Worm (Caenorhabditis elegans) whole organism, L4 larva: Measurements from ENCODE around the gene C13F10.1.
A peak's percentile ranks its signal among the peaks of the same experiment; 100 is the strongest.

Source experiments
- F49E8.2 ChIP-seq: sonication (generic microtip); optimal IDR thresholded peaks from 2 replicates; lab custom pipeline; 2016; ENCODE audit warnings: missing compliant biosample characterization, mild to moderate bottlenecking, missing genetic modification characterization, borderline replicate concordance
- ama-1 ChIP-seq: fragments of 150-350 bp; optimal IDR thresholded peaks from 2 replicates; lab custom pipeline; 2014; ENCODE audit warnings: inconsistent platforms, mixed read lengths
- daf-8 ChIP-seq: fragments of 200-800 bp; sonication (Bioruptor generic); IDR thresholded peaks from 2 replicates; pipeline ENCODE4 v1.3.6; 2022; ENCODE audit warnings: missing genetic modification characterization, missing compliant biosample characterization
- lin-38 ChIP-seq: fragments of 200-800 bp; sonication (Bioruptor generic); IDR thresholded peaks from 2 replicates; pipeline ENCODE4 v1.3.6; 2022; ENCODE audit warnings: missing genetic modification reagents, missing genetic modification characterization, missing compliant biosample characterization
- mdt-29 ChIP-seq: fragments of 200-800 bp; sonication (Bioruptor generic); IDR thresholded peaks from 2 replicates; pipeline ENCODE4 v1.3.6; 2022; ENCODE audit warnings: missing genetic modification reagents, missing genetic modification characterization, missing compliant biosample characterization
- nhr-11 ChIP-seq: fragments of 150-350 bp; optimal IDR thresholded peaks from 2 replicates; lab custom pipeline; 2014; ENCODE audit warnings: missing biosample characterization, missing genetic modification characterization
- saeg-2 ChIP-seq: fragments of 200-800 bp; sonication (Bioruptor generic); IDR thresholded peaks from 2 replicates; pipeline ENCODE4 v1.3.6; 2022; ENCODE audit warnings: missing genetic modification reagents, missing genetic modification characterization, missing compliant biosample characterization
- unc-130 ChIP-seq: sonication (generic microtip); optimal IDR thresholded peaks from 2 replicates; lab custom pipeline; 2016; ENCODE audit warnings: missing genetic modification reagents, missing genetic modification characterization, missing compliant biosample characterization
- ztf-11 ChIP-seq: fragments of 150-350 bp; optimal IDR thresholded peaks from 2 replicates; lab custom pipeline; 2014; ENCODE audit warnings: missing biosample characterization, missing genetic modification characterization

DNA sequence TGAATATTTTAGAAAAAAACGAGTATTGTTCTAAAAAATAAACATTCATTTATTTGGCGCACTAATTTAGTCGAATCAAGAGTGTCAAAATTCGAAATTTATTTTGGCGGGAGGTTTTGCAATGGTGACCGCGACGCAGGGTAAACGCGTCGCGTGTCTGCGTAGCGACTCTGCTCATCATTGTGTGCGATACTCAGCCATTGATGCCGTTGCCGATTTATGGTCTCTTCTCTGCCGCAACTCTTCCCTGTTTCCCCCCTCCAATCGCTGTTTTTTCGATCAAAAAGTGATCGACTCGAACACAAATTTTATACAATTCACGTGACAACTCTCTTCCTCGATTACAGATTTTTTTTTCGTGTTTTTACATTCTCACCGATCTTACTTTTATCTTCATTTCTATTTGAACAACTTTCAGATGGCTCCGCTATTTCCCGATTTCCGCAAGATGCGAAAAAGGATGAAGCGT lies 27.3 kb upstream of the C13F10.1 start, which contains the start of gene F09G2.2:
- TF ChIP-seq mdt-29 (GFP tag; lab: Robert Waterston, UW) (0 out of 2 replicates have a peak, but pooled peaks have one; percentile 30), ztf-11 (tag; lab: Kevin White, UChicago) (no peak), daf-8 (GFP tag; lab: Robert Waterston, UW) (no peak), F49E8.2 (tag; lab: Kevin White, UChicago) (no peak), ama-1 (lab: Kevin White, UChicago) (peak; percentile 61), nhr-11 (tag; lab: Kevin White, UChicago) (peak; percentile 92), lin-38 (peak; percentile 87), saeg-2 (no peak), unc-130 (peak; percentile 78)
